Fruit fly (Drosophila melanogaster) whole organism, embryonic: Measurements from ENCODE around the gene p23.

Experiments used
- Abd-B ChIP-seq: fragments of 200-800 bp; sonication (Bioruptor generic); optimal IDR thresholded peaks from 2 replicates; lab custom pipeline; 2018; ENCODE audit warnings: missing biosample characterization, mild to moderate bottlenecking, missing genetic modification characterization, moderate library complexity
- Blimp-1 ChIP-seq: fragments of 200-800 bp; sonication (Bioruptor generic); optimal IDR thresholded peaks from 3 replicates; lab custom pipeline; 2018; ENCODE audit warnings: missing biosample characterization, missing genetic modification characterization, mild to moderate bottlenecking, moderate library complexity, missing genetic modification reagents
- CG1024 ChIP-seq: fragments of 200-800 bp; sonication (Bioruptor generic); IDR thresholded peaks from 2 replicates; pipeline ENCODE4 v1.3.6; 2022; ENCODE audit warnings: missing biosample characterization, missing genetic modification characterization
- CG10267 ChIP-seq: fragments of 200-800 bp; sonication (Bioruptor generic); optimal IDR thresholded peaks from 2 replicates; lab custom pipeline; 2018; ENCODE audit warnings: missing biosample characterization, mild to moderate bottlenecking, missing genetic modification characterization, moderate library complexity
- CG10654 ChIP-seq: fragments of 200-800 bp; sonication (Bioruptor generic); optimal IDR thresholded peaks from 2 replicates; lab custom pipeline; 2016; ENCODE audit warnings: missing biosample characterization, missing genetic modification characterization
- CG11085 ChIP-seq: fragments of 200-800 bp; sonication (Bioruptor generic); IDR thresholded peaks from 2 replicates; pipeline ENCODE4 v1.3.6; 2022; ENCODE audit warnings: missing biosample characterization, missing genetic modification characterization
- CG11723 ChIP-seq: fragments of 200-800 bp; sonication (Bioruptor generic); optimal IDR thresholded peaks from 2 replicates; lab custom pipeline; 2017; ENCODE audit warnings: missing biosample characterization, mild to moderate bottlenecking, missing genetic modification characterization
- CG12219 ChIP-seq: fragments of 200-800 bp; sonication (Bioruptor generic); optimal IDR thresholded peaks from 3 replicates; lab custom pipeline; 2018; ENCODE audit warnings: missing biosample characterization, mild to moderate bottlenecking, missing genetic modification characterization
- CG13296 ChIP-seq: fragments of 200-800 bp; sonication (Bioruptor generic); optimal IDR thresholded peaks from 3 replicates; lab custom pipeline; 2018; ENCODE audit warnings: missing biosample characterization, mild to moderate bottlenecking, missing genetic modification characterization
- CG2199 ChIP-seq: fragments of 200-800 bp; sonication (Bioruptor generic); IDR thresholded peaks from 3 replicates; pipeline ENCODE4 v1.3.6; 2022; ENCODE audit warnings: missing biosample characterization, missing genetic modification characterization
- CG2678 ChIP-seq: fragments of 200-800 bp; sonication (Bioruptor generic); optimal IDR thresholded peaks from 3 replicates; lab custom pipeline; 2019; ENCODE audit warnings: missing biosample characterization, mild to moderate bottlenecking, missing genetic modification characterization, moderate library complexity
- CG31224 ChIP-seq: fragments of 200-800 bp; sonication (Bioruptor generic); IDR thresholded peaks from 2 replicates; pipeline ENCODE4 v1.3.6; 2022; ENCODE audit warnings: missing biosample characterization, missing genetic modification characterization
- CG32767 ChIP-seq: fragments of 200-800 bp; sonication (Bioruptor generic); IDR thresholded peaks from 2 replicates; pipeline ENCODE4 v1.3.6; 2022; ENCODE audit warnings: missing biosample characterization, missing genetic modification characterization
- CG3407 ChIP-seq: fragments of 200-800 bp; sonication (Bioruptor generic); optimal IDR thresholded peaks from 2 replicates; lab custom pipeline; 2018; ENCODE audit warnings: missing biosample characterization, mild to moderate bottlenecking, missing genetic modification characterization
- CG3838 ChIP-seq: fragments of 200-800 bp; sonication (Bioruptor generic); optimal IDR thresholded peaks from 3 replicates; lab custom pipeline; 2016; ENCODE audit warnings: missing biosample characterization, missing genetic modification characterization
- CG4617 ChIP-seq: fragments of 200-800 bp; sonication (Bioruptor generic); optimal IDR thresholded peaks from 3 replicates; lab custom pipeline; 2016; ENCODE audit warnings: missing biosample characterization, missing genetic modification characterization, borderline replicate concordance
- CG4730 ChIP-seq: fragments of 200-800 bp; sonication (Bioruptor generic); IDR thresholded peaks from 2 replicates; pipeline ENCODE4 v1.3.6; 2022; ENCODE audit warnings: missing biosample characterization, missing genetic modification characterization
- CG8359 ChIP-seq: fragments of 200-800 bp; sonication (Bioruptor generic); optimal IDR thresholded peaks from 2 replicates; lab custom pipeline; 2017; ENCODE audit warnings: missing biosample characterization, mild to moderate bottlenecking, missing genetic modification characterization, borderline replicate concordance
- CG8765 ChIP-seq: fragments of 200-800 bp; sonication (Bioruptor generic); IDR thresholded peaks from 2 replicates; pipeline ENCODE4 v1.3.6; 2022; ENCODE audit warnings: missing biosample characterization, missing genetic modification characterization
- CG9437 ChIP-seq: fragments of 200-800 bp; sonication (Bioruptor generic); optimal IDR thresholded peaks from 2 replicates; lab custom pipeline; 2018; ENCODE audit warnings: missing biosample characterization, mild to moderate bottlenecking, missing genetic modification characterization
- CkIIα-i1 ChIP-seq: fragments of 200-800 bp; sonication (Bioruptor generic); IDR thresholded peaks from 2 replicates; pipeline ENCODE4 v1.3.6; 2022; ENCODE audit warnings: missing biosample characterization, missing genetic modification characterization
- Hmx ChIP-seq: fragments of 200-800 bp; sonication (Bioruptor generic); optimal IDR thresholded peaks from 2 replicates; lab custom pipeline; 2016; ENCODE audit warnings: missing biosample characterization, missing genetic modification characterization
- Hr3 ChIP-seq: fragments of 200-800 bp; sonication (Bioruptor generic); optimal IDR thresholded peaks from 3 replicates; lab custom pipeline; 2016; ENCODE audit warnings: missing biosample characterization, missing genetic modification characterization
- Lpt ChIP-seq: fragments of >200 bp; optimal IDR thresholded peaks from 2 replicates; lab custom pipeline; 2018; ENCODE audit warnings: missing biosample characterization, missing genetic modification characterization
- Myb ChIP-seq: fragments of 200-800 bp; sonication (Bioruptor generic); optimal IDR thresholded peaks from 2 replicates; lab custom pipeline; 2016; ENCODE audit warnings: missing biosample characterization, missing genetic modification characterization
- Oaz ChIP-seq: fragments of 200-800 bp; sonication (Bioruptor generic); IDR thresholded peaks from 2 replicates; pipeline ENCODE4 v1.3.6; 2022; ENCODE audit warnings: missing biosample characterization, missing genetic modification characterization
- Poxn ChIP-seq: fragments of 200-800 bp; sonication (Bioruptor generic); IDR thresholded peaks from 2 replicates; pipeline ENCODE4 v1.3.6; 2022; ENCODE audit warnings: missing biosample characterization, missing genetic modification characterization
- Ptx1 ChIP-seq: fragments of 200-800 bp; sonication (Bioruptor generic); IDR thresholded peaks from 2 replicates; pipeline ENCODE4 v1.3.6; 2022; ENCODE audit warnings: missing biosample characterization, missing genetic modification characterization
- Scr ChIP-seq: fragments of 200-800 bp; sonication (Bioruptor generic); IDR thresholded peaks from 2 replicates; pipeline ENCODE4 v1.3.6; 2022; ENCODE audit warnings: missing biosample characterization, missing genetic modification characterization; ENCODE audit not compliant: partially characterized antibody
- Taf1 ChIP-seq: fragments of 200-800 bp; sonication (Bioruptor generic); IDR thresholded peaks from 2 replicates; pipeline ENCODE4 v1.3.6; 2022; ENCODE audit warnings: missing biosample characterization, missing genetic modification characterization
- bbx ChIP-seq: fragments of 200-800 bp; sonication (Bioruptor generic); IDR thresholded peaks from 2 replicates; pipeline ENCODE4 v1.3.6; 2022; ENCODE audit warnings: missing biosample characterization, missing genetic modification characterization; ENCODE audit not compliant: partially characterized antibody
- cato ChIP-seq: fragments of 200-800 bp; sonication (Bioruptor generic); optimal IDR thresholded peaks from 2 replicates; lab custom pipeline; 2016; ENCODE audit warnings: missing biosample characterization, missing genetic modification characterization, borderline replicate concordance
- cg ChIP-seq: fragments of 200-800 bp; sonication (Bioruptor generic); optimal IDR thresholded peaks from 3 replicates; lab custom pipeline; 2019; ENCODE audit warnings: missing biosample characterization, mild to moderate bottlenecking, missing genetic modification characterization, moderate library complexity
- danr ChIP-seq: fragments of 200-800 bp; sonication (Bioruptor generic); IDR thresholded peaks from 2 replicates; pipeline ENCODE4 v1.3.6; 2022; ENCODE audit warnings: missing biosample characterization, missing genetic modification characterization
- disco-r ChIP-seq: fragments of 200-800 bp; sonication (Bioruptor generic); optimal IDR thresholded peaks from 2 replicates; lab custom pipeline; 2016; ENCODE audit warnings: missing biosample characterization, missing genetic modification characterization
- dm ChIP-seq: fragments of 200-800 bp; sonication (Bioruptor generic); optimal IDR thresholded peaks from 3 replicates; lab custom pipeline; 2016; ENCODE audit warnings: missing biosample characterization, missing genetic modification characterization
- fd3F ChIP-seq: fragments of 200-800 bp; sonication (Bioruptor generic); optimal IDR thresholded peaks from 2 replicates; lab custom pipeline; 2018; ENCODE audit warnings: missing biosample characterization, mild to moderate bottlenecking, missing genetic modification characterization, moderate library complexity
- fru ChIP-seq: fragments of >200 bp; optimal IDR thresholded peaks from 2 replicates; lab custom pipeline; 2017
- fu2 ChIP-seq: fragments of 200-800 bp; sonication (Bioruptor generic); optimal IDR thresholded peaks from 2 replicates; lab custom pipeline; 2016; ENCODE audit warnings: missing biosample characterization, missing genetic modification characterization
- hbn ChIP-seq: fragments of 200-800 bp; sonication (Bioruptor generic); IDR thresholded peaks from 2 replicates; pipeline ENCODE4 v1.3.6; 2022; ENCODE audit warnings: missing biosample characterization, missing genetic modification characterization; ENCODE audit not compliant: partially characterized antibody
- ind ChIP-seq: fragments of 200-800 bp; sonication (Bioruptor generic); optimal IDR thresholded peaks from 3 replicates; lab custom pipeline; 2016; ENCODE audit warnings: missing biosample characterization, missing genetic modification characterization
- jing ChIP-seq: fragments of 200-800 bp; sonication (Bioruptor generic); optimal IDR thresholded peaks from 2 replicates; lab custom pipeline; 2018; ENCODE audit warnings: missing biosample characterization, mild to moderate bottlenecking, missing genetic modification characterization
- luna ChIP-seq: fragments of 200-800 bp; sonication (Bioruptor generic); optimal IDR thresholded peaks from 2 replicates; lab custom pipeline; 2016; ENCODE audit warnings: missing biosample characterization, missing genetic modification characterization
- pho ChIP-seq: fragments of 200-800 bp; sonication (Bioruptor generic); optimal IDR thresholded peaks from 2 replicates; lab custom pipeline; 2016; ENCODE audit warnings: missing biosample characterization, missing genetic modification characterization
- pum ChIP-seq: fragments of 200-800 bp; sonication (Bioruptor generic); optimal IDR thresholded peaks from 2 replicates; lab custom pipeline; 2016; ENCODE audit warnings: missing biosample characterization, missing genetic modification characterization
- sd ChIP-seq: fragments of 200-800 bp; sonication (Bioruptor generic); optimal IDR thresholded peaks from 3 replicates; lab custom pipeline; 2018; ENCODE audit warnings: missing biosample characterization, mild to moderate bottlenecking, missing genetic modification characterization, moderate library complexity
- sima ChIP-seq: fragments of 200-800 bp; sonication (Bioruptor generic); optimal IDR thresholded peaks from 2 replicates; lab custom pipeline; 2016; ENCODE audit warnings: missing biosample characterization, missing genetic modification characterization
- sqz ChIP-seq: fragments of 200-800 bp; sonication (Bioruptor generic); optimal IDR thresholded peaks from 3 replicates; lab custom pipeline; 2018; ENCODE audit warnings: missing biosample characterization, mild to moderate bottlenecking, missing genetic modification characterization
- ssp ChIP-seq: fragments of 200-800 bp; sonication (Bioruptor generic); IDR thresholded peaks from 2 replicates; pipeline ENCODE4 v1.3.6; 2022; ENCODE audit warnings: missing biosample characterization, missing genetic modification characterization
- stwl ChIP-seq: fragments of 200-800 bp; sonication (Bioruptor generic); optimal IDR thresholded peaks from 3 replicates; lab custom pipeline; 2018; ENCODE audit warnings: missing biosample characterization, mild to moderate bottlenecking, missing genetic modification characterization, moderate library complexity
- sug ChIP-seq: fragments of 200-800 bp; optimal IDR thresholded peaks from 2 replicates; lab custom pipeline; 2019; ENCODE audit warnings: missing biosample characterization, mild to moderate bottlenecking, missing genetic modification characterization, moderate library complexity
- trem ChIP-seq: fragments of 200-800 bp; optimal IDR thresholded peaks from 3 replicates; lab custom pipeline; 2019; ENCODE audit warnings: missing biosample characterization, mild to moderate bottlenecking, missing genetic modification characterization, moderate library complexity

Gene p23

dm6 chr3R:9702567-9702966, 24.8 kb downstream of the p23 start (continued):
- TF ChIP-seq Blimp-1 (GFP tag; lab: Kevin White, UChicago) (peak; percentile 72), trem (tag; lab: Kevin White, UChicago) (peak; percentile 83), Oaz (GFP tag; lab: Robert Waterston, UW) (no peak), Abd-B (GFP tag; lab: Kevin White, UChicago) (peak; percentile 78), fd3F (peak; percentile 88), Lpt (GFP tag; lab: Kevin White, UChicago) (no peak), CG31224 (no peak), jing (peak; percentile 83), ssp (GFP tag; lab: Robert Waterston, UW) (no peak), disco-r (GFP tag; lab: Kevin White, UChicago) (peak; percentile 65), CG12219 (GFP tag; lab: Kevin White, UChicago) (peak; percentile 90), pum (GFP tag; lab: Kevin White, UChicago) (peak; percentile 73), cg (peak; percentile 7), CG8359 (GFP tag; lab: Kevin White, UChicago) (peak; percentile 62), stwl (tag; lab: Kevin White, UChicago) (peak; percentile 24), CG3407 (GFP tag; lab: Kevin White, UChicago) (peak; percentile 82), CG1024 (GFP tag; lab: Robert Waterston, UW) (no peak), dm (peak; percentile 67), pho (GFP tag; lab: Kevin White, UChicago) (peak; percentile 77), CG9437 (GFP tag; lab: Kevin White, UChicago) (peak; percentile 78), CG32767 (GFP tag; lab: Robert Waterston, UW) (no peak), luna (GFP tag; lab: Kevin White, UChicago) (peak; percentile 44), fru (lab: Kevin White, UChicago) (no peak), Hmx (GFP tag; lab: Kevin White, UChicago) (peak; percentile 23), Taf1 (no peak), Poxn (GFP tag; lab: Robert Waterston, UW) (no peak), CG4730 (GFP tag; lab: Robert Waterston, UW) (no peak), CG10267 (tag; lab: Kevin White, UChicago) (peak; percentile 79), cato (GFP tag; lab: Kevin White, UChicago) (peak; percentile 65), CG4617 (GFP tag; lab: Kevin White, UChicago) (peak; percentile 51), Scr (GFP tag; lab: Robert Waterston, UW) (no peak), Ptx1 (GFP tag; lab: Robert Waterston, UW) (no peak), sug (tag; lab: Kevin White, UChicago) (peak; percentile 60), CG10654 (GFP tag; lab: Kevin White, UChicago) (peak; percentile 84), fu2 (GFP tag; lab: Kevin White, UChicago) (peak; percentile 69), Myb (GFP tag; lab: Kevin White, UChicago) (peak; percentile 62), sima (GFP tag; lab: Kevin White, UChicago) (peak; percentile 67), bbx (GFP tag; lab: Robert Waterston, UW) (no peak), danr (GFP tag; lab: Robert Waterston, UW) (no peak), CG8765 (no peak), hbn (GFP tag; lab: Robert Waterston, UW) (no peak), CkIIα-i1 (GFP tag; lab: Robert Waterston, UW) (no peak), Hr3 (peak; percentile 82), CG13296 (peak; percentile 87), CG2199 (no peak), CG2678 (peak; percentile 93), CG11723 (GFP tag; lab: Kevin White, UChicago) (peak; percentile 84), CG3838 (GFP tag; lab: Kevin White, UChicago) (peak; percentile 51), CG11085 (no peak), sd (tag; lab: Kevin White, UChicago) (peak; percentile 94), sqz (GFP tag; lab: Kevin White, UChicago) (peak; percentile 89), ind (GFP tag; lab: Kevin White, UChicago) (peak; percentile 92)
